Fruit fly (Drosophila melanogaster) whole organism, pupa: ENCODE results near the gene CG42781.

ENCODE experiments used
- CG10348 ChIP-seq: fragments of 200-800 bp; sonication (Bioruptor generic); IDR thresholded peaks from 2 replicates; pipeline ENCODE4 v1.3.6; 2022; ENCODE audit warnings: missing biosample characterization, missing genetic modification characterization
- CG12605 ChIP-seq: fragments of 200-800 bp; sonication (Bioruptor generic); IDR thresholded peaks from 2 replicates; pipeline ENCODE4 v1.3.6; 2022; ENCODE audit warnings: missing biosample characterization, missing genetic modification characterization
- CG13204 ChIP-seq: fragments of 200-800 bp; sonication (Bioruptor generic); optimal IDR thresholded peaks from 2 replicates; lab custom pipeline; 2018; ENCODE audit warnings: missing biosample characterization, mild to moderate bottlenecking, missing genetic modification characterization, moderate library complexity
- CG14655 ChIP-seq: fragments of 200-800 bp; sonication (Bioruptor generic); optimal IDR thresholded peaks from 3 replicates; lab custom pipeline; 2017; ENCODE audit warnings: mild to moderate bottlenecking, missing biosample characterization, missing genetic modification reagents, missing genetic modification characterization
- CG15710 ChIP-seq: fragments of 200-800 bp; sonication (Bioruptor generic); optimal IDR thresholded peaks from 2 replicates; lab custom pipeline; 2018; ENCODE audit warnings: missing biosample characterization, mild to moderate bottlenecking, missing genetic modification characterization, moderate library complexity
- CG17806 ChIP-seq: fragments of 200-800 bp; sonication (Bioruptor generic); optimal IDR thresholded peaks from 2 replicates; lab custom pipeline; 2018; ENCODE audit warnings: missing biosample characterization, mild to moderate bottlenecking, missing genetic modification characterization, moderate library complexity
- CG32121 ChIP-seq: fragments of 200-800 bp; sonication (Bioruptor generic); IDR thresholded peaks from 2 replicates; pipeline ENCODE4 v1.3.6; 2022; ENCODE audit warnings: missing biosample characterization, missing genetic modification characterization
- CG34367 ChIP-seq: fragments of 200-800 bp; sonication (Bioruptor generic); optimal IDR thresholded peaks from 2 replicates; lab custom pipeline; 2018; ENCODE audit warnings: missing biosample characterization, mild to moderate bottlenecking, missing genetic modification characterization
- CG4496 ChIP-seq: fragments of 200-800 bp; sonication (Bioruptor generic); IDR thresholded peaks from 3 replicates; pipeline ENCODE4 v1.3.6; 2022; ENCODE audit warnings: missing biosample characterization, missing genetic modification characterization
- CG8159 ChIP-seq: fragments of 200-800 bp; sonication (Bioruptor generic); optimal IDR thresholded peaks from 3 replicates; lab custom pipeline; 2018; ENCODE audit warnings: missing biosample characterization, mild to moderate bottlenecking, missing genetic modification characterization, moderate library complexity
- CG8301 ChIP-seq: fragments of 200-800 bp; sonication (Bioruptor generic); optimal IDR thresholded peaks from 2 replicates; lab custom pipeline; 2018; ENCODE audit warnings: missing biosample characterization, mild to moderate bottlenecking, missing genetic modification characterization
- CG9948 ChIP-seq: fragments of 200-800 bp; sonication (Bioruptor generic); optimal IDR thresholded peaks from 2 replicates; lab custom pipeline; 2018; ENCODE audit warnings: missing biosample characterization, mild to moderate bottlenecking, missing genetic modification characterization, moderate library complexity
- D1 ChIP-seq: fragments of 200-800 bp; sonication (Bioruptor generic); optimal IDR thresholded peaks from 2 replicates; lab custom pipeline; 2018; ENCODE audit warnings: missing biosample characterization, mild to moderate bottlenecking, missing genetic modification characterization, moderate library complexity
- EcR ChIP-seq: fragments of 200-800 bp; sonication (Bioruptor generic); optimal IDR thresholded peaks from 3 replicates; lab custom pipeline; 2019; ENCODE audit warnings: missing biosample characterization, missing genetic modification characterization, mild to moderate bottlenecking, moderate library complexity, missing genetic modification reagents
- Ets98B ChIP-seq: fragments of 200-800 bp; sonication (Bioruptor generic); IDR thresholded peaks from 2 replicates; pipeline ENCODE4 v1.3.6; 2022; ENCODE audit warnings: missing biosample characterization, missing genetic modification characterization
- Pif1A ChIP-seq: fragments of 200-800 bp; sonication (Bioruptor generic); optimal IDR thresholded peaks from 3 replicates; lab custom pipeline; 2016; ENCODE audit warnings: missing biosample characterization, missing genetic modification characterization
- Pif1B ChIP-seq: fragments of 200-800 bp; sonication (Bioruptor generic); optimal IDR thresholded peaks from 3 replicates; lab custom pipeline; 2016; ENCODE audit warnings: missing biosample characterization, missing genetic modification characterization
- Snoo ChIP-seq: fragments of 200-800 bp; sonication (Bioruptor generic); optimal IDR thresholded peaks from 3 replicates; lab custom pipeline; 2017; ENCODE audit warnings: missing biosample characterization, mild to moderate bottlenecking, missing genetic modification characterization, inconsistent platforms
- fd96Ca ChIP-seq: fragments of 200-800 bp; sonication (Bioruptor generic); IDR thresholded peaks from 3 replicates; pipeline ENCODE4 v1.3.6; 2022; ENCODE audit warnings: missing biosample characterization, missing genetic modification characterization
- gl ChIP-seq: fragments of 200-800 bp; sonication (Bioruptor generic); optimal IDR thresholded peaks from 2 replicates; lab custom pipeline; 2018; ENCODE audit warnings: missing biosample characterization, mild to moderate bottlenecking, missing genetic modification characterization
- rn ChIP-seq: fragments of 200-800 bp; sonication (Bioruptor generic); IDR thresholded peaks from 2 replicates; pipeline ENCODE4 v1.3.6; 2022; ENCODE audit warnings: missing biosample characterization, missing genetic modification characterization

Gene CG42781

dm6 chrX:7334801-7335176, 48.0 kb downstream of the CG42781 start:
- TF ChIP-seq rn (GFP tag; lab: Robert Waterston, UW), result no peak; the same call in 1 of the 2 replicates
- peak; percentile 79 for TF ChIP-seq CG15710 (tag; lab: Kevin White, UChicago)
- TF ChIP-seq CG10348 (GFP tag; lab: Robert Waterston, UW), result 0 out of 2 replicates have a peak, but pooled peaks have one; percentile 9
- TF ChIP-seq Ets98B (GFP tag; lab: Robert Waterston, UW), result peak; percentile 18; the same call in 1 of the 2 replicates
- peak; percentile 86 for TF ChIP-seq CG8159 (tag; lab: Kevin White, UChicago)
- TF ChIP-seq Pif1A, result peak; percentile 9
- TF ChIP-seq CG34367 (tag; lab: Kevin White, UChicago), result peak; percentile 60
- peak; percentile 79 for TF ChIP-seq CG9948 (tag; lab: Kevin White, UChicago)
- TF ChIP-seq Pif1B (GFP tag; lab: Kevin White, UChicago), result no peak
- TF ChIP-seq CG14655 (GFP tag; lab: Kevin White, UChicago), result peak; percentile 85
- peak; percentile 79 for TF ChIP-seq CG17806 (tag; lab: Kevin White, UChicago)
- no peak for TF ChIP-seq fd96Ca (GFP tag; lab: Robert Waterston, UW)
- peak; percentile 48; the same call in 2 of the 3 replicates for TF ChIP-seq CG4496
- no peak for TF ChIP-seq CG32121 (GFP tag; lab: Robert Waterston, UW)
- TF ChIP-seq gl (tag; lab: Kevin White, UChicago), result no peak
- TF ChIP-seq CG8301 (tag; lab: Kevin White, UChicago), result peak; percentile 72
- TF ChIP-seq EcR (GFP tag; lab: Kevin White, UChicago), result no peak
- TF ChIP-seq CG12605 (GFP tag; lab: Robert Waterston, UW), result no peak
- peak; percentile 76 for TF ChIP-seq CG13204
- TF ChIP-seq D1, result peak; percentile 59
- TF ChIP-seq Snoo (tag; lab: Kevin White, UChicago), result peak; percentile 23

dm6 chrX:7333858-7334800, 48.7 kb downstream of the CG42781 start:
- peak; percentile 53; the same call in 1 of the 3 replicates for TF ChIP-seq CG4496
- peak; percentile 11 for TF ChIP-seq EcR (GFP tag; lab: Kevin White, UChicago)
- TF ChIP-seq CG13204, result no peak
- TF ChIP-seq Pif1B (GFP tag; lab: Kevin White, UChicago), result peak; percentile 76
- peak; percentile 88 for TF ChIP-seq CG8159 (tag; lab: Kevin White, UChicago)
- peak; percentile 69 for TF ChIP-seq CG34367 (tag; lab: Kevin White, UChicago)
- no peak for TF ChIP-seq CG12605 (GFP tag; lab: Robert Waterston, UW)
- TF ChIP-seq CG14655 (GFP tag; lab: Kevin White, UChicago), result peak; percentile 85
- 0 out of 3 replicates have a peak, but pooled peaks have one; percentile 20 for TF ChIP-seq fd96Ca (GFP tag; lab: Robert Waterston, UW)
- no peak for TF ChIP-seq CG32121 (GFP tag; lab: Robert Waterston, UW)
- TF ChIP-seq CG17806 (tag; lab: Kevin White, UChicago), result peak; percentile 86
- peak; percentile 32 for TF ChIP-seq Snoo (tag; lab: Kevin White, UChicago)
- TF ChIP-seq rn (GFP tag; lab: Robert Waterston, UW), result peak; percentile 38; the same call in 1 of the 2 replicates
- peak; percentile 77 for TF ChIP-seq Pif1A
- peak; percentile 67 for TF ChIP-seq CG8301 (tag; lab: Kevin White, UChicago)
- no peak for TF ChIP-seq Ets98B (GFP tag; lab: Robert Waterston, UW)
- TF ChIP-seq CG15710 (tag; lab: Kevin White, UChicago), result peak; percentile 85
- no peak for TF ChIP-seq CG10348 (GFP tag; lab: Robert Waterston, UW)
- peak; percentile 44 for TF ChIP-seq gl (tag; lab: Kevin White, UChicago)
- TF ChIP-seq CG9948 (tag; lab: Kevin White, UChicago), result peak; percentile 83
- peak; percentile 77 for TF ChIP-seq D1

dm6 chrX:7333298-7333743, 49.5 kb downstream of the CG42781 start:
- no peak for TF ChIP-seq D1
- no peak for TF ChIP-seq Snoo (tag; lab: Kevin White, UChicago)
- TF ChIP-seq CG8301 (tag; lab: Kevin White, UChicago), result no peak
- no peak for TF ChIP-seq CG4496
- no peak for TF ChIP-seq CG15710 (tag; lab: Kevin White, UChicago)
- no peak for TF ChIP-seq CG12605 (GFP tag; lab: Robert Waterston, UW)
- no peak for TF ChIP-seq CG13204
- TF ChIP-seq Pif1B (GFP tag; lab: Kevin White, UChicago), result no peak
- no peak for TF ChIP-seq CG9948 (tag; lab: Kevin White, UChicago)
- TF ChIP-seq EcR (GFP tag; lab: Kevin White, UChicago), result no peak
- no peak for TF ChIP-seq CG8159 (tag; lab: Kevin White, UChicago)
- no peak for TF ChIP-seq CG17806 (tag; lab: Kevin White, UChicago)
- TF ChIP-seq CG14655 (GFP tag; lab: Kevin White, UChicago), result no peak
- no peak for TF ChIP-seq CG32121 (GFP tag; lab: Robert Waterston, UW)
- TF ChIP-seq fd96Ca (GFP tag; lab: Robert Waterston, UW), result no peak
- no peak for TF ChIP-seq CG10348 (GFP tag; lab: Robert Waterston, UW)
- TF ChIP-seq rn (GFP tag; lab: Robert Waterston, UW), result no peak
- no peak for TF ChIP-seq CG34367 (tag; lab: Kevin White, UChicago)
- no peak for TF ChIP-seq gl (tag; lab: Kevin White, UChicago)
- TF ChIP-seq Pif1A, result no peak
